Fruit fly (Drosophila melanogaster) whole organism, embryonic: ENCODE results near the gene LIMK1.
A peak's percentile ranks its signal among the peaks of the same experiment; 100 is the strongest.

ENCODE experiments used
- Bdp1 ChIP-seq: fragments of 200-800 bp; sonication (Bioruptor generic); optimal IDR thresholded peaks from 3 replicates; lab custom pipeline; 2016; ENCODE audit warnings: missing biosample characterization, missing genetic modification characterization
- CG10267 ChIP-seq: fragments of 200-800 bp; sonication (Bioruptor generic); optimal IDR thresholded peaks from 2 replicates; lab custom pipeline; 2018; ENCODE audit warnings: missing biosample characterization, mild to moderate bottlenecking, missing genetic modification characterization, moderate library complexity
- CG10431 ChIP-seq: fragments of 200-800 bp; sonication (Bioruptor generic); optimal IDR thresholded peaks from 3 replicates; lab custom pipeline; 2018; ENCODE audit warnings: missing biosample characterization, mild to moderate bottlenecking, missing genetic modification characterization
- CG10565 ChIP-seq: fragments of 200-800 bp; sonication (Bioruptor generic); optimal IDR thresholded peaks from 3 replicates; lab custom pipeline; 2016; ENCODE audit warnings: missing biosample characterization, mild to moderate bottlenecking, missing genetic modification characterization
- CG11504 ChIP-seq: fragments of 200-800 bp; sonication (Bioruptor generic); optimal IDR thresholded peaks from 3 replicates; lab custom pipeline; 2019; ENCODE audit warnings: missing biosample characterization, mild to moderate bottlenecking, missing genetic modification characterization, moderate library complexity
- CG11723 ChIP-seq: fragments of 200-800 bp; sonication (Bioruptor generic); optimal IDR thresholded peaks from 2 replicates; lab custom pipeline; 2017; ENCODE audit warnings: missing biosample characterization, mild to moderate bottlenecking, missing genetic modification characterization
- CG12155 ChIP-seq: fragments of 200-800 bp; sonication (Bioruptor generic); optimal IDR thresholded peaks from 3 replicates; lab custom pipeline; 2016; ENCODE audit warnings: missing biosample characterization, missing genetic modification characterization
- CG12236 ChIP-seq: fragments of 200-800 bp; sonication (Bioruptor generic); optimal IDR thresholded peaks from 2 replicates; lab custom pipeline; 2016; ENCODE audit warnings: missing biosample characterization, missing genetic modification characterization
- CG15269 ChIP-seq: fragments of 200-800 bp; sonication (Bioruptor generic); optimal IDR thresholded peaks from 2 replicates; lab custom pipeline; 2018; ENCODE audit warnings: missing biosample characterization, mild to moderate bottlenecking, missing genetic modification characterization, moderate library complexity
- CG1647 ChIP-seq: fragments of 200-800 bp; sonication (Bioruptor generic); optimal IDR thresholded peaks from 3 replicates; lab custom pipeline; 2016; ENCODE audit warnings: missing biosample characterization, missing genetic modification characterization
- CG17829 ChIP-seq: fragments of 200-800 bp; optimal IDR thresholded peaks from 2 replicates; lab custom pipeline; 2019; ENCODE audit warnings: missing biosample characterization, mild to moderate bottlenecking, missing genetic modification characterization, moderate library complexity
- CG18764 ChIP-seq: fragments of 200-800 bp; sonication (Bioruptor generic); optimal IDR thresholded peaks from 3 replicates; lab custom pipeline; 2016; ENCODE audit warnings: missing biosample characterization, missing genetic modification characterization
- CG4282 ChIP-seq: fragments of 200-800 bp; sonication (Bioruptor generic); optimal IDR thresholded peaks from 2 replicates; lab custom pipeline; 2016; ENCODE audit warnings: missing biosample characterization, missing genetic modification characterization
- CG7556 ChIP-seq: fragments of 200-800 bp; sonication (Bioruptor generic); optimal IDR thresholded peaks from 2 replicates; lab custom pipeline; 2017; ENCODE audit warnings: missing biosample characterization, mild to moderate bottlenecking, missing genetic modification characterization
- Dip3 ChIP-seq: fragments of 200-800 bp; sonication (Bioruptor generic); optimal IDR thresholded peaks from 3 replicates; lab custom pipeline; 2016; ENCODE audit warnings: missing biosample characterization, missing genetic modification characterization
- Hr3 ChIP-seq: fragments of 200-800 bp; sonication (Bioruptor generic); optimal IDR thresholded peaks from 3 replicates; lab custom pipeline; 2016; ENCODE audit warnings: missing biosample characterization, missing genetic modification characterization
- Hr78 ChIP-seq, 2 experiments: fragments of 200-800 bp in 1 of 2; fragments of >200 bp in 1 of 2; sonication (Bioruptor generic) in 1 of 2; optimal IDR thresholded peaks; 2 replicates each; lab custom pipeline; 2017 to 2019; ENCODE audit warnings: missing biosample characterization in 2 of 2, missing genetic modification characterization in 2 of 2, mild to moderate bottlenecking in 1 of 2, moderate library complexity in 1 of 2
- MTF-1 ChIP-seq: fragments of 200-800 bp; sonication (Bioruptor generic); optimal IDR thresholded peaks from 2 replicates; lab custom pipeline; 2018; ENCODE audit warnings: missing biosample characterization, mild to moderate bottlenecking, missing genetic modification characterization, borderline replicate concordance
- Med ChIP-seq: fragments of 200-800 bp; sonication (Bioruptor generic); peaks from one replicate; lab custom pipeline; 2016; ENCODE audit warnings: missing biosample characterization, missing genetic modification characterization, mild to moderate bottlenecking, inconsistent platforms, moderate library complexity
- Pdp1 ChIP-seq, 2 experiments: fragments of 200-800 bp; sonication (Bioruptor generic); optimal IDR thresholded peaks; 3 replicates each; lab custom pipeline; 2016; ENCODE audit warnings: missing biosample characterization in 2 of 2, missing genetic modification characterization in 2 of 2, mild to moderate bottlenecking in 1 of 2, moderate library complexity in 1 of 2
- Trl ChIP-seq, 3 experiments: fragments of >200 bp in 2 of 3; fragments of 200-800 bp in 1 of 3; sonication (Bioruptor generic) in 1 of 3; optimal IDR thresholded peaks; 2 replicates in 1 of 3; 3 replicates in 2 of 3; lab custom pipeline; 2016 to 2017; ENCODE audit warnings: missing biosample characterization in 1 of 3, missing genetic modification characterization in 1 of 3
- cad ChIP-seq: fragments of >200 bp; optimal IDR thresholded peaks from 2 replicates; lab custom pipeline; 2017; ENCODE audit warnings: missing biosample characterization, missing genetic modification characterization
- dpn ChIP-seq, 2 experiments: fragments of 200-800 bp; sonication (Bioruptor generic); optimal IDR thresholded peaks; 3 replicates each; lab custom pipeline; 2016; ENCODE audit warnings: missing biosample characterization in 2 of 2, missing genetic modification characterization in 2 of 2
- exex ChIP-seq: fragments of 200-800 bp; sonication (Bioruptor generic); optimal IDR thresholded peaks from 4 replicates; lab custom pipeline; 2018; ENCODE audit warnings: missing biosample characterization, mild to moderate bottlenecking, missing genetic modification characterization, moderate library complexity
- gfzf ChIP-seq: fragments of 200-800 bp; sonication (Bioruptor generic); optimal IDR thresholded peaks from 2 replicates; lab custom pipeline; 2016; ENCODE audit warnings: missing biosample characterization, mild to moderate bottlenecking, missing genetic modification characterization, moderate library complexity
- hkb ChIP-seq, 2 experiments: fragments of 200-800 bp in 1 of 2; fragments of >200 bp in 1 of 2; sonication (Bioruptor generic) in 1 of 2; IDR thresholded peaks in 1 of 2; optimal IDR thresholded peaks in 1 of 2; 2 replicates each; pipeline versions ENCODE4 v1.3.6 to Lab custom; 2017 to 2022; ENCODE audit warnings: missing biosample characterization in 1 of 2, missing genetic modification characterization in 1 of 2
- hth ChIP-seq: fragments of >200 bp; optimal IDR thresholded peaks from 2 replicates; lab custom pipeline; 2017; ENCODE audit warnings: inconsistent platforms
- insv ChIP-seq, 2 experiments: fragments of 200-800 bp; sonication (Bioruptor generic); optimal IDR thresholded peaks; 3 replicates each; lab custom pipeline; 2016 to 2018; ENCODE audit warnings: missing biosample characterization in 2 of 2, missing genetic modification characterization in 2 of 2
- jing ChIP-seq: fragments of 200-800 bp; sonication (Bioruptor generic); optimal IDR thresholded peaks from 2 replicates; lab custom pipeline; 2018; ENCODE audit warnings: missing biosample characterization, mild to moderate bottlenecking, missing genetic modification characterization
- luna ChIP-seq: fragments of 200-800 bp; sonication (Bioruptor generic); optimal IDR thresholded peaks from 2 replicates; lab custom pipeline; 2016; ENCODE audit warnings: missing biosample characterization, missing genetic modification characterization
- oc ChIP-seq: fragments of 200-800 bp; sonication (Bioruptor generic); optimal IDR thresholded peaks from 2 replicates; lab custom pipeline; 2018; ENCODE audit warnings: missing biosample characterization, mild to moderate bottlenecking, missing genetic modification characterization, moderate library complexity
- peb ChIP-seq: fragments of 200-800 bp; sonication (Bioruptor generic); IDR thresholded peaks from 2 replicates; pipeline ENCODE4 v1.3.6; 2022; ENCODE audit warnings: missing biosample characterization, missing genetic modification characterization
- prd ChIP-seq, 3 experiments: fragments of >200 bp in 2 of 3; fragments of 200-800 bp in 1 of 3; sonication (Bioruptor generic) in 1 of 3; optimal IDR thresholded peaks in 2 of 3; IDR thresholded peaks in 1 of 3; 2 replicates in 2 of 3; 3 replicates in 1 of 3; pipeline versions ENCODE4 v1.3.6 to Lab custom; 2017 to 2022; ENCODE audit warnings: missing biosample characterization in 1 of 3, missing genetic modification characterization in 1 of 3
- repo ChIP-seq: fragments of 200-800 bp; sonication (Bioruptor generic); optimal IDR thresholded peaks from 2 replicates; lab custom pipeline; 2016; ENCODE audit warnings: missing biosample characterization, missing genetic modification characterization
- sc ChIP-seq, 3 experiments: fragments of >200 bp in 2 of 3; fragments of 200-800 bp in 1 of 3; sonication (Bioruptor generic) in 1 of 3; optimal IDR thresholded peaks; 2 replicates in 2 of 3; 3 replicates in 1 of 3; lab custom pipeline; 2017; ENCODE audit warnings: mild to moderate bottlenecking in 1 of 3, missing biosample characterization in 1 of 3, missing genetic modification characterization in 1 of 3, missing genetic modification reagents in 1 of 3
- sd ChIP-seq: fragments of 200-800 bp; sonication (Bioruptor generic); optimal IDR thresholded peaks from 3 replicates; lab custom pipeline; 2018; ENCODE audit warnings: missing biosample characterization, mild to moderate bottlenecking, missing genetic modification characterization, moderate library complexity
- stc ChIP-seq: fragments of 200-800 bp; sonication (Bioruptor generic); IDR thresholded peaks from 2 replicates; pipeline ENCODE4 v1.3.6; 2022; ENCODE audit warnings: missing biosample characterization, missing genetic modification characterization
- zf30C ChIP-seq: fragments of 200-800 bp; sonication (Bioruptor generic); optimal IDR thresholded peaks from 3 replicates; lab custom pipeline; 2018; ENCODE audit warnings: missing biosample characterization, mild to moderate bottlenecking, missing genetic modification characterization

LIMK1 gene

DNA sequence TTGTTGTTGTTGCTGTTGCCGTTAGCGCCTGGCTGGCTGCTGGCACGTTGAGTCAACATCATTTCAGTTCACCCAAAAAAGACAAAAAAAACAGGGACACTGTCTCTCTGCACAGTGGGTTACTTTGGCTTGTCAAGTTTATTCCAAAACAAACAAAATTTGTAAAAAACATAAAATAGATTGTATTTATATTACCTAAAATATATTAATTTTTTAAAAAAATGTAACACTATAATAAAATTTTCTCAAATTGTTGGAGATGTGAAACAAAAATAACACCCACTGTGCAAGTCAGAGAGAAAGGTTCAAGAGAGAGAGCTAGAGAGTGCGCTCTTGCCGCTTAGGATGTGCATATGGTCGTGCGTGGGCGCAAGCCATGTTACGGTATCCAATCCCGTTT, 24.3 kb downstream of the LIMK1 start (continued):
- peak; percentile 42 for TF ChIP-seq CG11723 (GFP tag; lab: Kevin White, UChicago)
- no peak for TF ChIP-seq jing
- no peak for TF ChIP-seq Bdp1 (GFP tag; lab: Kevin White, UChicago)
- no peak for TF ChIP-seq luna (GFP tag; lab: Kevin White, UChicago)
- no peak for TF ChIP-seq CG10565 (GFP tag; lab: Kevin White, UChicago)
- peak; percentile 50 for TF ChIP-seq CG12155
- TF ChIP-seq CG7556 (GFP tag; lab: Kevin White, UChicago) = peak; percentile 89
- TF ChIP-seq sd = peak; percentile 52
- peak; percentile 39; the same call in 1 of the 2 replicates for TF ChIP-seq peb
- TF ChIP-seq Med = peak; percentile 38
- peak in 1 of 2 experiments; percentile 17 for TF ChIP-seq Trl (optimal IDR thresholded peaks at IDR 0.05; lab: Kevin White, UChicago)
- TF ChIP-seq Trl (GFP tag; optimal IDR thresholded peaks at IDR 0.05; lab: Kevin White, UChicago) = no peak
- peak; percentile 79 for TF ChIP-seq stc
- TF ChIP-seq hkb (optimal IDR thresholded peaks at IDR 0.05; lab: Kevin White, UChicago) = no peak
- TF ChIP-seq hkb (GFP tag; IDR thresholded peaks at IDR 0.05; lab: Robert Waterston, UW) = peak; percentile 87
- TF ChIP-seq MTF-1 (GFP tag; lab: Kevin White, UChicago) = peak; percentile 54
- no peak for TF ChIP-seq repo (GFP tag; lab: Kevin White, UChicago)
- TF ChIP-seq insv (GFP tag; optimal IDR thresholded peaks at IDR 0.05; lab: Kevin White, UChicago) = peak in 1 of 2 experiments; percentile 40
- TF ChIP-seq Dip3 = no peak
- peak; percentile 69 for TF ChIP-seq exex (tag; lab: Kevin White, UChicago)
- no peak for TF ChIP-seq cad (GFP tag; lab: Kevin White, UChicago)
- no peak for TF ChIP-seq gfzf (GFP tag; lab: Kevin White, UChicago)
- no peak for TF ChIP-seq prd (optimal IDR thresholded peaks at IDR 0.05; lab: Kevin White, UChicago)
- TF ChIP-seq prd (GFP tag; IDR thresholded peaks at IDR 0.05; lab: Robert Waterston, UW) = peak; percentile 76
- no peak for TF ChIP-seq CG4282
- peak; percentile 70 for TF ChIP-seq CG10267
- TF ChIP-seq CG17829 (tag; lab: Kevin White, UChicago) = peak; percentile 76
- no peak for TF ChIP-seq sc (optimal IDR thresholded peaks at IDR 0.05; lab: Kevin White, UChicago)
- TF ChIP-seq sc (GFP tag; optimal IDR thresholded peaks at IDR 0.05; lab: Kevin White, UChicago) = no peak

dm6 chrX:12552824-12553223, 39.2 kb downstream of the LIMK1 start, which contains the start of gene Cpr11B:
TSS of gene Cpr11B (plus strand) at chrX:12553124.
- TF ChIP-seq Pdp1 (GFP tag; optimal IDR thresholded peaks at IDR 0.05; lab: Kevin White, UChicago) (no peak), CG11504 (tag; lab: Kevin White, UChicago) (no peak), Hr3 (GFP tag; lab: Kevin White, UChicago) (no peak), zf30C (GFP tag; lab: Kevin White, UChicago) (no peak), oc (tag; lab: Kevin White, UChicago) (no peak), CG1647 (no peak), Hr78 (GFP tag; optimal IDR thresholded peaks at IDR 0.05; lab: Kevin White, UChicago) (no peak), CG12236 (no peak), dpn (GFP tag; optimal IDR thresholded peaks at IDR 0.05; lab: Kevin White, UChicago) (no peak), hth (lab: Kevin White, UChicago) (no peak), CG10431 (GFP tag; lab: Kevin White, UChicago) (no peak), CG18764 (GFP tag; lab: Kevin White, UChicago) (no peak), CG15269 (no peak)
